Fruit fly (Drosophila melanogaster) whole organism, embryonic: ENCODE results near the gene Ir25a.

Experiments used
- Aef1 ChIP-seq: fragments of 200-800 bp; sonication (Bioruptor generic); IDR thresholded peaks from 3 replicates; pipeline ENCODE4 v1.3.6; 2022; ENCODE audit warnings: missing biosample characterization, missing genetic modification characterization
- Blimp-1 ChIP-seq: fragments of 200-800 bp; sonication (Bioruptor generic); optimal IDR thresholded peaks from 3 replicates; lab custom pipeline; 2018; ENCODE audit warnings: missing biosample characterization, missing genetic modification characterization, mild to moderate bottlenecking, moderate library complexity, missing genetic modification reagents
- CG11093 ChIP-seq: fragments of 200-800 bp; sonication (Bioruptor generic); IDR thresholded peaks from 3 replicates; pipeline ENCODE4 v1.3.6; 2022; ENCODE audit warnings: missing biosample characterization, missing genetic modification characterization
- CG12155 ChIP-seq: fragments of 200-800 bp; sonication (Bioruptor generic); optimal IDR thresholded peaks from 3 replicates; lab custom pipeline; 2016; ENCODE audit warnings: missing biosample characterization, missing genetic modification characterization
- CG13894 ChIP-seq: fragments of 200-800 bp; sonication (Bioruptor generic); optimal IDR thresholded peaks from 3 replicates; lab custom pipeline; 2018; ENCODE audit warnings: missing biosample characterization, mild to moderate bottlenecking, missing genetic modification characterization, moderate library complexity
- CG14014 ChIP-seq: fragments of 200-800 bp; sonication (Bioruptor generic); IDR thresholded peaks from 2 replicates; pipeline ENCODE4 v1.3.6; 2022; ENCODE audit warnings: missing biosample characterization, missing genetic modification characterization
- CG14050 ChIP-seq: fragments of 200-800 bp; sonication (Bioruptor generic); IDR thresholded peaks from 3 replicates; pipeline ENCODE4 v1.3.6; 2022; ENCODE audit warnings: missing biosample characterization, missing genetic modification characterization
- CG15696 ChIP-seq: fragments of 200-800 bp; sonication (Bioruptor generic); optimal IDR thresholded peaks from 2 replicates; lab custom pipeline; 2019; ENCODE audit warnings: missing biosample characterization, mild to moderate bottlenecking, missing genetic modification characterization, moderate library complexity
- CG1647 ChIP-seq: fragments of 200-800 bp; sonication (Bioruptor generic); optimal IDR thresholded peaks from 3 replicates; lab custom pipeline; 2016; ENCODE audit warnings: missing biosample characterization, missing genetic modification characterization
- CG16815 ChIP-seq: fragments of 200-800 bp; sonication (Bioruptor generic); optimal IDR thresholded peaks from 3 replicates; lab custom pipeline; 2017; ENCODE audit warnings: missing biosample characterization, mild to moderate bottlenecking, missing genetic modification characterization
- CG17361 ChIP-seq: fragments of 200-800 bp; sonication (Bioruptor generic); IDR thresholded peaks from 3 replicates; pipeline ENCODE4 v1.3.6; 2022; ENCODE audit warnings: missing biosample characterization, missing genetic modification characterization
- CG17829 ChIP-seq: fragments of 200-800 bp; optimal IDR thresholded peaks from 2 replicates; lab custom pipeline; 2019; ENCODE audit warnings: missing biosample characterization, mild to moderate bottlenecking, missing genetic modification characterization, moderate library complexity
- CG2120 ChIP-seq: fragments of 200-800 bp; sonication (Bioruptor generic); optimal IDR thresholded peaks from 3 replicates; lab custom pipeline; 2016; ENCODE audit warnings: missing biosample characterization, missing genetic modification characterization
- CG3847 ChIP-seq: fragments of 200-800 bp; sonication (Bioruptor generic); IDR thresholded peaks from 2 replicates; pipeline ENCODE4 v1.3.6; 2022; ENCODE audit warnings: missing biosample characterization, missing genetic modification characterization
- CG4854 ChIP-seq: fragments of 200-800 bp; sonication (Bioruptor generic); optimal IDR thresholded peaks from 2 replicates; lab custom pipeline; 2016; ENCODE audit warnings: missing biosample characterization, missing genetic modification characterization, inconsistent platforms
- CG7372 ChIP-seq: fragments of 200-800 bp; sonication (Bioruptor generic); IDR thresholded peaks from 2 replicates; pipeline ENCODE4 v1.3.6; 2022; ENCODE audit warnings: missing biosample characterization, missing genetic modification characterization
- CG7928 ChIP-seq: fragments of 200-800 bp; sonication (Bioruptor generic); optimal IDR thresholded peaks from 2 replicates; lab custom pipeline; 2017; ENCODE audit warnings: missing biosample characterization, mild to moderate bottlenecking, missing genetic modification characterization
- CG8089 ChIP-seq: fragments of 200-800 bp; sonication (Bioruptor generic); optimal IDR thresholded peaks from 3 replicates; lab custom pipeline; 2016; ENCODE audit warnings: missing biosample characterization, missing genetic modification characterization
- CG9215 ChIP-seq: fragments of 200-800 bp; sonication (Bioruptor generic); IDR thresholded peaks from 2 replicates; pipeline ENCODE4 v1.3.6; 2022; ENCODE audit warnings: missing biosample characterization, missing genetic modification characterization
- Camta ChIP-seq: fragments of 200-800 bp; sonication (Bioruptor generic); optimal IDR thresholded peaks from 2 replicates; lab custom pipeline; 2016; ENCODE audit warnings: missing biosample characterization, missing genetic modification characterization
- D19B ChIP-seq: fragments of 200-800 bp; sonication (Bioruptor generic); optimal IDR thresholded peaks from 2 replicates; lab custom pipeline; 2017; ENCODE audit warnings: missing biosample characterization, mild to moderate bottlenecking, missing genetic modification characterization
- Dad ChIP-seq: fragments of 200-800 bp; sonication (Bioruptor generic); optimal IDR thresholded peaks from 3 replicates; lab custom pipeline; 2016; ENCODE audit warnings: missing biosample characterization, missing genetic modification characterization
- Dbx ChIP-seq: fragments of 200-800 bp; sonication (Bioruptor generic); IDR thresholded peaks from 3 replicates; pipeline ENCODE4 v1.3.6; 2022; ENCODE audit warnings: missing biosample characterization, missing genetic modification characterization
- Doc2 ChIP-seq: fragments of 200-800 bp; sonication (Bioruptor generic); IDR thresholded peaks from 2 replicates; pipeline ENCODE4 v1.3.6; 2022; ENCODE audit warnings: missing biosample characterization, missing genetic modification characterization
- HHEX ChIP-seq: fragments of 200-800 bp; sonication (Bioruptor generic); optimal IDR thresholded peaks from 3 replicates; lab custom pipeline; 2017; ENCODE audit warnings: missing biosample characterization, mild to moderate bottlenecking, missing genetic modification characterization, missing genetic modification reagents
- HLHmδ ChIP-seq: fragments of 200-800 bp; sonication (Bioruptor generic); optimal IDR thresholded peaks from 2 replicates; lab custom pipeline; 2018; ENCODE audit warnings: missing biosample characterization, mild to moderate bottlenecking, missing genetic modification characterization, moderate library complexity
- Hand ChIP-seq: fragments of 200-800 bp; sonication (Bioruptor generic); optimal IDR thresholded peaks from 2 replicates; lab custom pipeline; 2017; ENCODE audit warnings: mild to moderate bottlenecking, missing biosample characterization, missing genetic modification reagents, missing genetic modification characterization
- NC2β ChIP-seq: fragments of 200-800 bp; sonication (Bioruptor generic); optimal IDR thresholded peaks from 2 replicates; lab custom pipeline; 2016; ENCODE audit warnings: missing biosample characterization, missing genetic modification characterization
- Nf-YC ChIP-seq: fragments of 200-800 bp; optimal IDR thresholded peaks from 3 replicates; lab custom pipeline; 2019; ENCODE audit warnings: missing biosample characterization, mild to moderate bottlenecking, missing genetic modification characterization, moderate library complexity
- Sox102F ChIP-seq: fragments of 200-800 bp; sonication (Bioruptor generic); optimal IDR thresholded peaks from 2 replicates; lab custom pipeline; 2018; ENCODE audit warnings: missing biosample characterization, mild to moderate bottlenecking, missing genetic modification characterization, moderate library complexity
- Trl ChIP-seq, 3 experiments: fragments of >200 bp in 2 of 3; fragments of 200-800 bp in 1 of 3; sonication (Bioruptor generic) in 1 of 3; optimal IDR thresholded peaks; 2 replicates in 1 of 3; 3 replicates in 2 of 3; lab custom pipeline; 2016 to 2017; ENCODE audit warnings: missing biosample characterization in 1 of 3, missing genetic modification characterization in 1 of 3
- ash1 ChIP-seq: fragments of 200-800 bp; sonication (Bioruptor generic); optimal IDR thresholded peaks from 2 replicates; lab custom pipeline; 2018; ENCODE audit warnings: missing biosample characterization, mild to moderate bottlenecking, missing genetic modification characterization
- bowl ChIP-seq: fragments of 200-800 bp; sonication (Bioruptor generic); IDR thresholded peaks from 2 replicates; pipeline ENCODE4 v1.3.6; 2022; ENCODE audit warnings: missing biosample characterization, missing genetic modification characterization
- cas ChIP-seq: fragments of 200-800 bp; sonication (Bioruptor generic); IDR thresholded peaks from 2 replicates; pipeline ENCODE4 v1.3.6; 2022; ENCODE audit warnings: missing biosample characterization, missing genetic modification characterization
- chm ChIP-seq: fragments of 200-800 bp; sonication (Bioruptor generic); IDR thresholded peaks from 2 replicates; pipeline ENCODE4 v1.3.6; 2022; ENCODE audit warnings: missing biosample characterization, missing genetic modification characterization
- dati ChIP-seq: fragments of 200-800 bp; sonication (Bioruptor generic); IDR thresholded peaks from 2 replicates; pipeline ENCODE4 v1.3.6; 2022; ENCODE audit warnings: missing biosample characterization, missing genetic modification characterization
- dmrt11E ChIP-seq: fragments of 200-800 bp; sonication (Bioruptor generic); optimal IDR thresholded peaks from 3 replicates; lab custom pipeline; 2018; ENCODE audit warnings: missing biosample characterization, mild to moderate bottlenecking, missing genetic modification characterization, moderate library complexity
- emc ChIP-seq: fragments of 200-800 bp; sonication (Bioruptor generic); optimal IDR thresholded peaks from 2 replicates; lab custom pipeline; 2016; ENCODE audit warnings: missing biosample characterization, missing genetic modification characterization
- gce ChIP-seq: fragments of 200-800 bp; sonication (Bioruptor generic); IDR thresholded peaks from 3 replicates; pipeline ENCODE4 v1.3.6; 2022; ENCODE audit warnings: missing biosample characterization, missing genetic modification characterization
- gro ChIP-seq: fragments of 200-800 bp; sonication (Bioruptor generic); optimal IDR thresholded peaks from 2 replicates; lab custom pipeline; 2016; ENCODE audit warnings: missing biosample characterization, missing genetic modification characterization
- kah ChIP-seq: fragments of 200-800 bp; sonication (Bioruptor generic); optimal IDR thresholded peaks from 2 replicates; lab custom pipeline; 2018; ENCODE audit warnings: missing biosample characterization, mild to moderate bottlenecking, missing genetic modification characterization
- kay ChIP-seq: fragments of 200-800 bp; sonication (Bioruptor generic); optimal IDR thresholded peaks from 2 replicates; lab custom pipeline; 2016; ENCODE audit warnings: missing biosample characterization, missing genetic modification characterization
- ken ChIP-seq: fragments of 200-800 bp; sonication (Bioruptor generic); IDR thresholded peaks from 3 replicates; pipeline ENCODE4 v1.3.6; 2022; ENCODE audit warnings: missing biosample characterization, missing genetic modification characterization
- odd ChIP-seq: fragments of 200-800 bp; sonication (Bioruptor generic); optimal IDR thresholded peaks from 2 replicates; lab custom pipeline; 2017; ENCODE audit warnings: missing biosample characterization, mild to moderate bottlenecking, missing genetic modification characterization
- pita ChIP-seq: fragments of 200-800 bp; sonication (Bioruptor generic); optimal IDR thresholded peaks from 2 replicates; lab custom pipeline; 2017; ENCODE audit warnings: missing biosample characterization, mild to moderate bottlenecking, missing genetic modification characterization
- slbo ChIP-seq: fragments of 200-800 bp; sonication (Bioruptor generic); IDR thresholded peaks from 2 replicates; pipeline ENCODE4 v1.3.6; 2022; ENCODE audit warnings: missing biosample characterization, missing genetic modification characterization
- tap ChIP-seq: fragments of 200-800 bp; optimal IDR thresholded peaks from 3 replicates; lab custom pipeline; 2019; ENCODE audit warnings: missing biosample characterization, mild to moderate bottlenecking, missing genetic modification characterization, moderate library complexity
- tin ChIP-seq: fragments of 200-800 bp; sonication (Bioruptor generic); optimal IDR thresholded peaks from 3 replicates; lab custom pipeline; 2016; ENCODE audit warnings: missing biosample characterization, missing genetic modification characterization
- tio ChIP-seq: fragments of 200-800 bp; sonication (Bioruptor generic); optimal IDR thresholded peaks from 2 replicates; lab custom pipeline; 2017; ENCODE audit warnings: missing biosample characterization, missing genetic modification characterization, inconsistent platforms
- tna ChIP-seq: fragments of 200-800 bp; sonication (Bioruptor generic); IDR thresholded peaks from 2 replicates; pipeline ENCODE4 v1.3.6; 2022; ENCODE audit warnings: missing biosample characterization, missing genetic modification characterization; ENCODE audit not compliant: partially characterized antibody
- twi ChIP-seq: fragments of 200-800 bp; optimal IDR thresholded peaks from 2 replicates; lab custom pipeline; 2019; ENCODE audit warnings: missing biosample characterization, mild to moderate bottlenecking, missing genetic modification characterization, moderate library complexity

Gene Ir25a

DNA sequence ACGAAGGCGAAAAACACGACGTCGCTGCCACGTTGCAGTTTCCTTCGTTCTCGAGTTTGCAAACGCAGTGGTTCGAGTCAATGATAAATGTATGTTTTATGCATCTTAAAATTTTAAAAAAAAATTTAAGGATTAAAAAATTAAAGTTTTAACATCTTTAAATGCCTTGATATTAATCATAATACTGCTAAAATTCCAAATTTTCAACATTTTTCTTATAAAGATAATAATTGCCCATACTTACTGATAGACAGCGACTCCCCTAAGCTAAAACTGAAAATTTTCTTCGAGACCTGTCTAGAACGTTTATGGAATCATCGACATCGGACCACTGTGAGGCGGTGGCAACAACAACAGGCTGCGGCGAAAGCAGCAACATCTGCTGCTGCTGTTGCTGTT lies 13.8 kb downstream of the Ir25a start (continued):
- no peak for TF ChIP-seq cas (GFP tag; lab: Robert Waterston, UW)
- TF ChIP-seq tin, result peak; percentile 61
- TF ChIP-seq Hand, result peak; percentile 85
- TF ChIP-seq slbo (GFP tag; lab: Robert Waterston, UW), result peak; percentile 70
- TF ChIP-seq CG7372 (GFP tag; lab: Robert Waterston, UW), result peak; percentile 75
- peak; percentile 6 for TF ChIP-seq CG17829 (tag; lab: Kevin White, UChicago)
- TF ChIP-seq Trl (optimal IDR thresholded peaks at IDR 0.05; lab: Kevin White, UChicago), result no peak
- TF ChIP-seq Trl (GFP tag; optimal IDR thresholded peaks at IDR 0.05; lab: Kevin White, UChicago), result peak; percentile 50
- peak; percentile 90 for TF ChIP-seq CG17361 (GFP tag; lab: Robert Waterston, UW)
- TF ChIP-seq emc, result peak; percentile 8
- TF ChIP-seq Camta (GFP tag; lab: Kevin White, UChicago), result peak; percentile 45
- 0 out of 3 replicates have a peak, but pooled peaks have one; percentile 7 for TF ChIP-seq CG11093 (GFP tag; lab: Robert Waterston, UW)
- no peak for TF ChIP-seq Doc2 (GFP tag; lab: Robert Waterston, UW)
- TF ChIP-seq Nf-YC (tag; lab: Kevin White, UChicago), result peak; percentile 38
- peak; percentile 44 for TF ChIP-seq CG1647 (GFP tag; lab: Kevin White, UChicago)
- TF ChIP-seq bowl (GFP tag; lab: Robert Waterston, UW), result no peak; the same call in 1 of the 2 replicates
- peak; percentile 79 for TF ChIP-seq Dbx (GFP tag; lab: Robert Waterston, UW)
- peak; percentile 26 for TF ChIP-seq CG15696
- peak; percentile 41 for TF ChIP-seq CG4854 (GFP tag; lab: Kevin White, UChicago)
- peak; percentile 75 for TF ChIP-seq HHEX
- TF ChIP-seq tna (GFP tag; lab: Robert Waterston, UW), result no peak
- TF ChIP-seq Aef1 (GFP tag; lab: Robert Waterston, UW), result peak; percentile 69
- TF ChIP-seq CG12155 (GFP tag; lab: Kevin White, UChicago), result peak; percentile 33
- TF ChIP-seq kay (GFP tag; lab: Kevin White, UChicago), result peak; percentile 34
- TF ChIP-seq dati (GFP tag; lab: Robert Waterston, UW), result no peak
- no peak for TF ChIP-seq ash1 (GFP tag; lab: Kevin White, UChicago)
- TF ChIP-seq pita (GFP tag; lab: Kevin White, UChicago), result peak; percentile 5
- TF ChIP-seq chm (GFP tag; lab: Robert Waterston, UW), result no peak
- peak; percentile 80 for TF ChIP-seq CG13894
- no peak for TF ChIP-seq HLHmδ (GFP tag; lab: Kevin White, UChicago)
- TF ChIP-seq NC2β (GFP tag; lab: Kevin White, UChicago), result no peak
- TF ChIP-seq dmrt11E, result peak; percentile 18
- peak; percentile 70 for TF ChIP-seq CG14014 (GFP tag; lab: Robert Waterston, UW)
- peak; percentile 72 for TF ChIP-seq CG2120 (GFP tag; lab: Kevin White, UChicago)
- TF ChIP-seq kah, result peak; percentile 36
- TF ChIP-seq CG9215 (GFP tag; lab: Robert Waterston, UW), result peak; percentile 64
- TF ChIP-seq CG16815 (GFP tag; lab: Kevin White, UChicago), result peak; percentile 42
- TF ChIP-seq CG8089 (GFP tag; lab: Kevin White, UChicago), result no peak
- peak; percentile 7 for TF ChIP-seq CG7928 (GFP tag; lab: Kevin White, UChicago)
- peak; percentile 44 for TF ChIP-seq D19B (GFP tag; lab: Kevin White, UChicago)
- peak; percentile 69 for TF ChIP-seq CG3847
- 0 out of 3 replicates have a peak, but pooled peaks have one; percentile 36 for TF ChIP-seq gce
- TF ChIP-seq Blimp-1 (GFP tag; lab: Kevin White, UChicago), result peak; percentile 55
- TF ChIP-seq twi (tag; lab: Kevin White, UChicago), result peak; percentile 45
- TF ChIP-seq odd, result peak; percentile 67
- peak; percentile 44 for TF ChIP-seq Sox102F
- peak; percentile 56 for TF ChIP-seq gro (GFP tag; lab: Kevin White, UChicago)
- peak; percentile 37 for TF ChIP-seq tio (GFP tag; lab: Kevin White, UChicago)
- peak; percentile 57 for TF ChIP-seq CG14050 (GFP tag; lab: Robert Waterston, UW)
- no peak for TF ChIP-seq tap (tag; lab: Kevin White, UChicago)
- peak; percentile 39; the same call in 1 of the 3 replicates for TF ChIP-seq ken (GFP tag; lab: Robert Waterston, UW)
- no peak for TF ChIP-seq Dad (GFP tag; lab: Kevin White, UChicago)
